Fruit fly (Drosophila melanogaster) whole organism, embryonic: Measurements from ENCODE around the gene CG42449.

Experiments
- B-H2 ChIP-seq: fragments of 200-800 bp; sonication (Bioruptor generic); optimal IDR thresholded peaks from 2 replicates; lab custom pipeline; 2018; ENCODE audit warnings: missing biosample characterization, mild to moderate bottlenecking, missing genetic modification characterization
- CG10979 ChIP-seq: fragments of 200-800 bp; sonication (Bioruptor generic); optimal IDR thresholded peaks from 2 replicates; lab custom pipeline; 2018; ENCODE audit warnings: missing biosample characterization, mild to moderate bottlenecking, missing genetic modification characterization, moderate library complexity
- CG11456 ChIP-seq: fragments of 200-800 bp; sonication (Bioruptor generic); IDR thresholded peaks from 3 replicates; pipeline ENCODE4 v1.3.6; 2022; ENCODE audit warnings: missing biosample characterization, missing genetic modification characterization
- CG14667 ChIP-seq: fragments of 200-800 bp; sonication (Bioruptor generic); IDR thresholded peaks from 2 replicates; pipeline ENCODE4 v1.3.6; 2022; ENCODE audit warnings: missing biosample characterization, missing genetic modification characterization
- CG14860 ChIP-seq: fragments of 200-800 bp; sonication (Bioruptor generic); IDR thresholded peaks from 3 replicates; pipeline ENCODE4 v1.3.6; 2022; ENCODE audit warnings: missing biosample characterization, missing genetic modification characterization; ENCODE audit not compliant: partially characterized antibody
- CG15601 ChIP-seq: fragments of 200-800 bp; sonication (Bioruptor generic); optimal IDR thresholded peaks from 3 replicates; lab custom pipeline; 2019; ENCODE audit warnings: missing biosample characterization, mild to moderate bottlenecking, missing genetic modification characterization, moderate library complexity
- CG17186 ChIP-seq: fragments of 200-800 bp; sonication (Bioruptor generic); optimal IDR thresholded peaks from 3 replicates; lab custom pipeline; 2017; ENCODE audit warnings: missing biosample characterization, missing genetic modification reagents, missing genetic modification characterization
- CG2120 ChIP-seq: fragments of 200-800 bp; sonication (Bioruptor generic); optimal IDR thresholded peaks from 3 replicates; lab custom pipeline; 2016; ENCODE audit warnings: missing biosample characterization, missing genetic modification characterization
- CG30403 ChIP-seq: fragments of 200-800 bp; sonication (Bioruptor generic); optimal IDR thresholded peaks from 3 replicates; lab custom pipeline; 2016; ENCODE audit warnings: missing biosample characterization, missing genetic modification characterization
- CG3065 ChIP-seq: fragments of 200-800 bp; sonication (Bioruptor generic); optimal IDR thresholded peaks from 2 replicates; lab custom pipeline; 2016; ENCODE audit warnings: missing biosample characterization, missing genetic modification characterization
- CG32532 ChIP-seq: fragments of 200-800 bp; sonication (Bioruptor generic); IDR thresholded peaks from 2 replicates; pipeline ENCODE4 v1.3.6; 2022; ENCODE audit warnings: missing biosample characterization, missing genetic modification characterization
- CG34224 ChIP-seq: fragments of 200-800 bp; sonication (Bioruptor generic); IDR thresholded peaks from 3 replicates; pipeline ENCODE4 v1.3.6; 2022; ENCODE audit warnings: missing biosample characterization, missing genetic modification characterization; ENCODE audit not compliant: partially characterized antibody
- CG3847 ChIP-seq: fragments of 200-800 bp; sonication (Bioruptor generic); IDR thresholded peaks from 2 replicates; pipeline ENCODE4 v1.3.6; 2022; ENCODE audit warnings: missing biosample characterization, missing genetic modification characterization
- CG3995 ChIP-seq: fragments of 200-800 bp; sonication (Bioruptor generic); optimal IDR thresholded peaks from 3 replicates; lab custom pipeline; 2016; ENCODE audit warnings: missing biosample characterization, missing genetic modification characterization
- CG6272 ChIP-seq: fragments of 200-800 bp; sonication (Bioruptor generic); IDR thresholded peaks from 2 replicates; pipeline ENCODE4 v1.3.6; 2022; ENCODE audit warnings: missing biosample characterization, missing genetic modification characterization
- D ChIP-seq, 2 experiments: fragments of 200-800 bp in 1 of 2; fragments of >200 bp in 1 of 2; sonication (Bioruptor generic) in 1 of 2; optimal IDR thresholded peaks; 2 replicates in 1 of 2; 3 replicates in 1 of 2; lab custom pipeline; 2017; ENCODE audit warnings: mild to moderate bottlenecking in 1 of 2, missing biosample characterization in 1 of 2, missing genetic modification characterization in 1 of 2, missing genetic modification reagents in 1 of 2
- Dll ChIP-seq: fragments of 200-800 bp; sonication (Bioruptor generic); IDR thresholded peaks from 4 replicates; pipeline ENCODE4 v1.3.6; 2022; ENCODE audit warnings: missing biosample characterization, missing genetic modification characterization; ENCODE audit not compliant: partially characterized antibody
- Ets97D ChIP-seq: fragments of 200-800 bp; sonication (Bioruptor generic); optimal IDR thresholded peaks from 3 replicates; lab custom pipeline; 2016; ENCODE audit warnings: missing biosample characterization, missing genetic modification characterization
- Fer1 ChIP-seq: fragments of 200-800 bp; sonication (Bioruptor generic); optimal IDR thresholded peaks from 2 replicates; lab custom pipeline; 2017; ENCODE audit warnings: missing biosample characterization, mild to moderate bottlenecking, missing genetic modification characterization
- HHEX ChIP-seq: fragments of 200-800 bp; sonication (Bioruptor generic); optimal IDR thresholded peaks from 3 replicates; lab custom pipeline; 2017; ENCODE audit warnings: missing biosample characterization, mild to moderate bottlenecking, missing genetic modification characterization, missing genetic modification reagents
- HLHmδ ChIP-seq: fragments of 200-800 bp; sonication (Bioruptor generic); optimal IDR thresholded peaks from 2 replicates; lab custom pipeline; 2018; ENCODE audit warnings: missing biosample characterization, mild to moderate bottlenecking, missing genetic modification characterization, moderate library complexity
- MESR4 ChIP-seq: fragments of 200-800 bp; sonication (Bioruptor generic); optimal IDR thresholded peaks from 2 replicates; lab custom pipeline; 2018; ENCODE audit warnings: missing biosample characterization, mild to moderate bottlenecking, missing genetic modification characterization, moderate library complexity
- Nf-YC ChIP-seq: fragments of 200-800 bp; optimal IDR thresholded peaks from 3 replicates; lab custom pipeline; 2019; ENCODE audit warnings: missing biosample characterization, mild to moderate bottlenecking, missing genetic modification characterization, moderate library complexity
- Side ChIP-seq: fragments of 200-800 bp; sonication (Bioruptor generic); optimal IDR thresholded peaks from 2 replicates; lab custom pipeline; 2016; ENCODE audit warnings: missing biosample characterization, missing genetic modification characterization
- Taf1 ChIP-seq: fragments of 200-800 bp; sonication (Bioruptor generic); IDR thresholded peaks from 2 replicates; pipeline ENCODE4 v1.3.6; 2022; ENCODE audit warnings: missing biosample characterization, missing genetic modification characterization
- ap ChIP-seq: fragments of 200-800 bp; sonication (Bioruptor generic); IDR thresholded peaks from 2 replicates; pipeline ENCODE4 v1.3.6; 2022; ENCODE audit warnings: missing biosample characterization, missing genetic modification characterization
- caup ChIP-seq: fragments of 200-800 bp; sonication (Bioruptor generic); optimal IDR thresholded peaks from 3 replicates; lab custom pipeline; 2017; ENCODE audit warnings: missing biosample characterization, mild to moderate bottlenecking, missing genetic modification characterization, moderate library complexity; ENCODE audit not compliant: severe bottlenecking
- chinmo ChIP-seq: fragments of 200-800 bp; sonication (Bioruptor generic); IDR thresholded peaks from 4 replicates; pipeline ENCODE4 v1.3.6; 2022; ENCODE audit warnings: missing biosample characterization, missing genetic modification characterization; ENCODE audit not compliant: partially characterized antibody
- dpn ChIP-seq, 2 experiments: fragments of 200-800 bp; sonication (Bioruptor generic); optimal IDR thresholded peaks; 3 replicates each; lab custom pipeline; 2016; ENCODE audit warnings: missing biosample characterization in 2 of 2, missing genetic modification characterization in 2 of 2
- emc ChIP-seq: fragments of 200-800 bp; sonication (Bioruptor generic); optimal IDR thresholded peaks from 2 replicates; lab custom pipeline; 2016; ENCODE audit warnings: missing biosample characterization, missing genetic modification characterization
- grau ChIP-seq: fragments of 200-800 bp; optimal IDR thresholded peaks from 3 replicates; lab custom pipeline; 2019; ENCODE audit warnings: missing biosample characterization, mild to moderate bottlenecking, missing genetic modification characterization, moderate library complexity
- gro ChIP-seq: fragments of 200-800 bp; sonication (Bioruptor generic); optimal IDR thresholded peaks from 2 replicates; lab custom pipeline; 2016; ENCODE audit warnings: missing biosample characterization, missing genetic modification characterization
- hb ChIP-seq: fragments of 200-800 bp; sonication (Bioruptor generic); IDR thresholded peaks from 3 replicates; pipeline ENCODE4 v1.3.6; 2022; ENCODE audit warnings: missing biosample characterization, missing genetic modification characterization; ENCODE audit not compliant: partially characterized antibody
- her ChIP-seq: fragments of 200-800 bp; sonication (Bioruptor generic); optimal IDR thresholded peaks from 2 replicates; lab custom pipeline; 2016; ENCODE audit warnings: missing biosample characterization, missing genetic modification characterization
- insv ChIP-seq, 2 experiments: fragments of 200-800 bp; sonication (Bioruptor generic); optimal IDR thresholded peaks; 3 replicates each; lab custom pipeline; 2016 to 2018; ENCODE audit warnings: missing biosample characterization in 2 of 2, missing genetic modification characterization in 2 of 2
- lab ChIP-seq: fragments of 200-800 bp; sonication (Bioruptor generic); optimal IDR thresholded peaks from 3 replicates; lab custom pipeline; 2017; ENCODE audit warnings: missing biosample characterization, missing genetic modification characterization, mild to moderate bottlenecking, moderate library complexity, missing genetic modification reagents
- lola ChIP-seq, 3 experiments: fragments of >200 bp in 2 of 3; fragments of 200-800 bp in 1 of 3; sonication (Bioruptor generic) in 1 of 3; optimal IDR thresholded peaks; 2 replicates each; lab custom pipeline; 2017 to 2019; ENCODE audit warnings: missing biosample characterization in 3 of 3, missing genetic modification characterization in 3 of 3, mild to moderate bottlenecking in 1 of 3, moderate library complexity in 1 of 3
- mld ChIP-seq: fragments of 200-800 bp; sonication (Bioruptor generic); IDR thresholded peaks from 3 replicates; pipeline ENCODE4 v1.3.6; 2022; ENCODE audit warnings: missing biosample characterization, missing genetic modification characterization; ENCODE audit not compliant: partially characterized antibody
- nmo ChIP-seq: fragments of 200-800 bp; sonication (Bioruptor generic); optimal IDR thresholded peaks from 2 replicates; lab custom pipeline; 2018; ENCODE audit warnings: missing biosample characterization, mild to moderate bottlenecking, missing genetic modification characterization, moderate library complexity
- oc ChIP-seq: fragments of 200-800 bp; sonication (Bioruptor generic); optimal IDR thresholded peaks from 2 replicates; lab custom pipeline; 2018; ENCODE audit warnings: missing biosample characterization, mild to moderate bottlenecking, missing genetic modification characterization, moderate library complexity
- pzg ChIP-seq: fragments of 200-800 bp; sonication (Bioruptor generic); optimal IDR thresholded peaks from 3 replicates; lab custom pipeline; 2018; ENCODE audit warnings: missing biosample characterization, mild to moderate bottlenecking, missing genetic modification characterization, moderate library complexity
- sd ChIP-seq: fragments of 200-800 bp; sonication (Bioruptor generic); optimal IDR thresholded peaks from 3 replicates; lab custom pipeline; 2018; ENCODE audit warnings: missing biosample characterization, mild to moderate bottlenecking, missing genetic modification characterization, moderate library complexity
- slou ChIP-seq: fragments of 200-800 bp; sonication (Bioruptor generic); optimal IDR thresholded peaks from 3 replicates; lab custom pipeline; 2016; ENCODE audit warnings: missing biosample characterization, missing genetic modification characterization
- sob ChIP-seq: fragments of 200-800 bp; sonication (Bioruptor generic); IDR thresholded peaks from 2 replicates; pipeline ENCODE4 v1.3.6; 2022; ENCODE audit warnings: missing biosample characterization, missing genetic modification characterization
- stwl ChIP-seq: fragments of 200-800 bp; sonication (Bioruptor generic); optimal IDR thresholded peaks from 3 replicates; lab custom pipeline; 2018; ENCODE audit warnings: missing biosample characterization, mild to moderate bottlenecking, missing genetic modification characterization, moderate library complexity
- tin ChIP-seq: fragments of 200-800 bp; sonication (Bioruptor generic); optimal IDR thresholded peaks from 3 replicates; lab custom pipeline; 2016; ENCODE audit warnings: missing biosample characterization, missing genetic modification characterization
- tna ChIP-seq: fragments of 200-800 bp; sonication (Bioruptor generic); IDR thresholded peaks from 2 replicates; pipeline ENCODE4 v1.3.6; 2022; ENCODE audit warnings: missing biosample characterization, missing genetic modification characterization; ENCODE audit not compliant: partially characterized antibody
- zfh2 ChIP-seq: fragments of 200-800 bp; sonication (Bioruptor generic); optimal IDR thresholded peaks from 2 replicates; lab custom pipeline; 2016; ENCODE audit warnings: missing biosample characterization, missing genetic modification characterization

CG42449 gene

dm6 chrX:5665902-5666301, 17.1 kb upstream of the CG42449 start, which contains the start of the genes Sirt4 and CG4119 (continued):
- TF ChIP-seq Fer1 (GFP tag; lab: Kevin White, UChicago) (peak; percentile 27), zfh2 (GFP tag; lab: Kevin White, UChicago) (peak; percentile 19), CG2120 (peak; percentile 57), emc (GFP tag; lab: Kevin White, UChicago) (no peak), slou (GFP tag; lab: Kevin White, UChicago) (no peak), CG15601 (tag; lab: Kevin White, UChicago) (no peak), B-H2 (peak; percentile 45), HHEX (GFP tag; lab: Kevin White, UChicago) (no peak), Side (GFP tag; lab: Kevin White, UChicago) (peak; percentile 16), CG32532 (GFP tag; lab: Robert Waterston, UW) (peak; percentile 58; the same call in 1 of the 2 replicates), lola (GFP tag; optimal IDR thresholded peaks at IDR 0.05; lab: Kevin White, UChicago) (no peak), CG17186 (GFP tag; lab: Kevin White, UChicago) (peak; percentile 57), nmo (GFP tag; lab: Kevin White, UChicago) (peak; percentile 55), pzg (GFP tag; lab: Kevin White, UChicago) (peak; percentile 93), sob (GFP tag; lab: Robert Waterston, UW) (peak; percentile 57; the same call in 1 of the 2 replicates), MESR4 (GFP tag; lab: Kevin White, UChicago) (peak; percentile 92), HLHmδ (no peak), CG3995 (GFP tag; lab: Kevin White, UChicago) (peak; percentile 16), CG11456 (GFP tag; lab: Robert Waterston, UW) (peak; percentile 65; the same call in 1 of the 3 replicates), D (optimal IDR thresholded peaks at IDR 0.05; lab: Kevin White, UChicago) (peak; percentile 16), D (GFP tag; optimal IDR thresholded peaks at IDR 0.05; lab: Kevin White, UChicago) (no peak), lab (GFP tag; lab: Kevin White, UChicago) (peak; percentile 28), oc (tag; lab: Kevin White, UChicago) (peak; percentile 17), CG3847 (peak; percentile 48), Nf-YC (tag; lab: Kevin White, UChicago) (peak; percentile 30), CG6272 (peak; percentile 59; the same call in 1 of the 2 replicates), CG34224 (peak; percentile 94), CG10979 (peak; percentile 7), CG14860 (GFP tag; lab: Robert Waterston, UW) (peak; percentile 94), mld (GFP tag; lab: Robert Waterston, UW) (peak; percentile 98), tna (GFP tag; lab: Robert Waterston, UW) (peak; percentile 98), CG30403 (GFP tag; lab: Kevin White, UChicago) (peak; percentile 16), chinmo (GFP tag; lab: Robert Waterston, UW) (peak; percentile 91; the same call in 3 of the 4 replicates), insv (GFP tag; optimal IDR thresholded peaks at IDR 0.05; lab: Kevin White, UChicago) (peak in 1 of 2 experiments; percentile 7), Taf1 (GFP tag; lab: Robert Waterston, UW) (0 out of 2 replicates have a peak, but pooled peaks have one; percentile 16), Ets97D (GFP tag; lab: Kevin White, UChicago) (peak; percentile 72), Dll (GFP tag; lab: Robert Waterston, UW) (peak; percentile 90), caup (peak; percentile 10), tin (GFP tag; lab: Kevin White, UChicago) (peak; percentile 21), grau (tag; lab: Kevin White, UChicago) (peak; percentile 43), her (GFP tag; lab: Kevin White, UChicago) (peak; percentile 41), gro (peak; percentile 40), CG14667 (GFP tag; lab: Robert Waterston, UW) (no peak), hb (GFP tag; lab: Robert Waterston, UW) (peak; percentile 97), sd (tag; lab: Kevin White, UChicago) (peak; percentile 19), stwl (peak; percentile 66), ap (GFP tag; lab: Robert Waterston, UW) (no peak), dpn (GFP tag; optimal IDR thresholded peaks at IDR 0.05; lab: Kevin White, UChicago) (peak in 1 of 2 experiments; percentile 8), CG3065 (no peak)
